Worm (Caenorhabditis elegans) whole organism, midembryonic: ENCODE measurements around the gene uev-2.

Experiments used
- T22C8.4 ChIP-seq: fragments of 200-800 bp; sonication (Bioruptor generic); IDR thresholded peaks from 2 replicates; pipeline ENCODE4 v1.3.6; 2022; ENCODE audit warnings: missing genetic modification characterization, missing compliant biosample characterization
- cog-1 ChIP-seq: sonication (generic microtip); optimal IDR thresholded peaks from 2 replicates; lab custom pipeline; 2016; ENCODE audit warnings: missing genetic modification characterization, missing compliant biosample characterization
- flt-1 ChIP-seq: fragments of 200-800 bp; sonication (Bioruptor generic); IDR thresholded peaks from 2 replicates; pipeline ENCODE4 v1.3.6; 2022; ENCODE audit warnings: missing genetic modification characterization, missing compliant biosample characterization
- klf-2 ChIP-seq: fragments of 200-800 bp; sonication (Bioruptor generic); conservative IDR thresholded peaks from 2 replicates; pipeline ENCODE4 v1.3.6; 2022; ENCODE audit warnings: missing genetic modification reagents, missing genetic modification characterization, missing compliant biosample characterization
- ref-1 ChIP-seq: fragments of 200-800 bp; sonication (Bioruptor generic); conservative IDR thresholded peaks from 2 replicates; pipeline ENCODE4 v1.3.6; 2022; ENCODE audit warnings: missing genetic modification reagents, missing genetic modification characterization, missing compliant biosample characterization
- ztf-29 ChIP-seq: fragments of 200-800 bp; sonication (Bioruptor generic); IDR thresholded peaks from 2 replicates; pipeline ENCODE4 v1.3.6; 2022; ENCODE audit warnings: missing genetic modification reagents, missing genetic modification characterization, missing compliant biosample characterization

DNA sequence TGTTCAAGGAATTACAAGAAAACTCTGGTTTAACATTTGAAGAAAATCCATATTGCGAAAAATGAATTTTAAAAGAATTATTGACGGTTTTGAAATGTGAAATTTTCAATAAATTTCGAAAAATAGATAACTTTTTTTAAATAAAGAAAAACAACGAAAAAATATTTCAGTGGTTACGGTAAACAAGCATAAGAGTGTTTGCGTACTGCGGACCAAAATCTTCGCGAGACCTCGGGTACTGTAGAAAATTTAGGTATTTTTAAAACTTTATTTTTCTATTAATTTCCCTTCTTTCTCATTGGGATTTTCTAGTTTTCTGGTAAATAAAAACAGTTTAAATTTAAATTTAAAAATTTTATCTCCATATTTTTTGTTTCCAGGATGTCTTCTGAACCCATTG is 21.2 kb downstream of the uev-2 start, which contains the start of gene xnd-1:
- TF ChIP-seq T22C8.4 (GFP tag; lab: Robert Waterston, UW) (no peak), cog-1 (tag; lab: Kevin White, UChicago) (no peak), klf-2 (GFP tag; lab: Robert Waterston, UW) (no peak), flt-1 (no peak), ref-1 (no peak), ztf-29 (GFP tag; lab: Robert Waterston, UW) (no peak)
